Fruit fly (Drosophila melanogaster) whole organism, pupa: ENCODE data around the gene rha.

ENCODE experiments used
- CG14655 ChIP-seq: fragments of 200-800 bp; sonication (Bioruptor generic); optimal IDR thresholded peaks from 3 replicates; lab custom pipeline; 2017; ENCODE audit warnings: mild to moderate bottlenecking, missing biosample characterization, missing genetic modification reagents, missing genetic modification characterization
- CG15710 ChIP-seq: fragments of 200-800 bp; sonication (Bioruptor generic); optimal IDR thresholded peaks from 2 replicates; lab custom pipeline; 2018; ENCODE audit warnings: missing biosample characterization, mild to moderate bottlenecking, missing genetic modification characterization, moderate library complexity
- CG32121 ChIP-seq: fragments of 200-800 bp; sonication (Bioruptor generic); IDR thresholded peaks from 2 replicates; pipeline ENCODE4 v1.3.6; 2022; ENCODE audit warnings: missing biosample characterization, missing genetic modification characterization
- CG34367 ChIP-seq: fragments of 200-800 bp; sonication (Bioruptor generic); optimal IDR thresholded peaks from 2 replicates; lab custom pipeline; 2018; ENCODE audit warnings: missing biosample characterization, mild to moderate bottlenecking, missing genetic modification characterization
- CG8301 ChIP-seq: fragments of 200-800 bp; sonication (Bioruptor generic); optimal IDR thresholded peaks from 2 replicates; lab custom pipeline; 2018; ENCODE audit warnings: missing biosample characterization, mild to moderate bottlenecking, missing genetic modification characterization
- Pif1A ChIP-seq: fragments of 200-800 bp; sonication (Bioruptor generic); optimal IDR thresholded peaks from 3 replicates; lab custom pipeline; 2016; ENCODE audit warnings: missing biosample characterization, missing genetic modification characterization
- fd96Ca ChIP-seq: fragments of 200-800 bp; sonication (Bioruptor generic); IDR thresholded peaks from 3 replicates; pipeline ENCODE4 v1.3.6; 2022; ENCODE audit warnings: missing biosample characterization, missing genetic modification characterization

- TF ChIP-seq Pif1A (no peak), CG32121 (GFP tag; lab: Robert Waterston, UW) (no peak), CG14655 (no peak), CG34367 (tag; lab: Kevin White, UChicago) (no peak), CG8301 (tag; lab: Kevin White, UChicago) (no peak), fd96Ca (GFP tag; lab: Robert Waterston, UW) (no peak), CG15710 (tag; lab: Kevin White, UChicago) (no peak)
Observed at dm6 chr3R:25309175-25309574, 30.9 kb upstream of the rha start.
